Worm (Caenorhabditis elegans): Measurements from ENCODE around the gene nprl-2.

- TF ChIP-seq ceh-16 (tag; optimal IDR thresholded peaks at IDR 0.05) (no peak), ztf-11 (tag; optimal IDR thresholded peaks at IDR 0.05) (no peak), nhr-25 (tag; optimal IDR thresholded peaks at IDR 0.05) (no peak)
Observed at ce11 chrIV:7520258-7520657, 36.4 kb upstream of the nprl-2 start.

All from whole organism, L3 larva.